Fruit fly (Drosophila melanogaster) whole organism, adult: Measurements from ENCODE around the gene CG14142.
A peak's percentile ranks its signal among the peaks of the same experiment; 100 is the strongest.

Experiments used
- CG11617 ChIP-seq: fragments of 200-800 bp; sonication (Bioruptor generic); optimal IDR thresholded peaks from 2 replicates; lab custom pipeline; 2017; ENCODE audit warnings: mild to moderate bottlenecking, missing biosample characterization, missing genetic modification reagents, missing genetic modification characterization
- CG12768 ChIP-seq: fragments of 200-800 bp; sonication (Bioruptor generic); optimal IDR thresholded peaks from 2 replicates; lab custom pipeline; 2017; ENCODE audit warnings: missing biosample characterization, missing genetic modification characterization, mild to moderate bottlenecking, moderate library complexity, missing genetic modification reagents
- CG14711 ChIP-seq: fragments of 200-800 bp; sonication (Bioruptor generic); optimal IDR thresholded peaks from 2 replicates; lab custom pipeline; 2018; ENCODE audit warnings: missing biosample characterization, mild to moderate bottlenecking, missing genetic modification characterization, moderate library complexity
- CG1620 ChIP-seq: fragments of 200-800 bp; sonication (Bioruptor generic); optimal IDR thresholded peaks from 2 replicates; lab custom pipeline; 2016; ENCODE audit warnings: missing biosample characterization, missing genetic modification characterization
- CG33017 ChIP-seq: fragments of 200-800 bp; sonication (Bioruptor generic); optimal IDR thresholded peaks from 2 replicates; lab custom pipeline; 2018; ENCODE audit warnings: missing biosample characterization, mild to moderate bottlenecking, missing genetic modification characterization, moderate library complexity
- CG5204 ChIP-seq: fragments of 200-800 bp; sonication (Bioruptor generic); optimal IDR thresholded peaks from 2 replicates; lab custom pipeline; 2016; ENCODE audit warnings: missing biosample characterization, missing genetic modification characterization
- CG7045 ChIP-seq: fragments of 200-800 bp; sonication (Bioruptor generic); optimal IDR thresholded peaks from 2 replicates; lab custom pipeline; 2017; ENCODE audit warnings: missing biosample characterization, mild to moderate bottlenecking, missing genetic modification characterization
- CG7101 ChIP-seq: fragments of 200-800 bp; sonication (Bioruptor generic); optimal IDR thresholded peaks from 2 replicates; lab custom pipeline; 2018; ENCODE audit warnings: missing biosample characterization, mild to moderate bottlenecking, missing genetic modification characterization, moderate library complexity
- Clk ChIP-seq: fragments of 200-800 bp; sonication (Bioruptor generic); optimal IDR thresholded peaks from 2 replicates; lab custom pipeline; 2017; ENCODE audit warnings: missing biosample characterization, missing genetic modification characterization
- Crg-1 ChIP-seq: fragments of 200-800 bp; sonication (Bioruptor generic); optimal IDR thresholded peaks from 2 replicates; lab custom pipeline; 2016; ENCODE audit warnings: missing biosample characterization, missing genetic modification characterization
- Hr96 ChIP-seq: fragments of 200-800 bp; sonication (Bioruptor generic); optimal IDR thresholded peaks from 2 replicates; lab custom pipeline; 2016; ENCODE audit warnings: missing biosample characterization, missing genetic modification characterization
- Mnt ChIP-seq: fragments of 200-800 bp; sonication (Bioruptor generic); optimal IDR thresholded peaks from 2 replicates; lab custom pipeline; 2016; ENCODE audit warnings: missing biosample characterization, mild to moderate bottlenecking, missing genetic modification characterization
- bab1 ChIP-seq: fragments of 200-800 bp; sonication (Bioruptor generic); optimal IDR thresholded peaks from 3 replicates; lab custom pipeline; 2019; ENCODE audit warnings: missing biosample characterization, mild to moderate bottlenecking, missing genetic modification characterization, moderate library complexity
- cic ChIP-seq: fragments of 200-800 bp; sonication (Bioruptor generic); optimal IDR thresholded peaks from 2 replicates; lab custom pipeline; 2017; ENCODE audit warnings: missing biosample characterization, mild to moderate bottlenecking, missing genetic modification characterization, moderate library complexity
- cnc ChIP-seq, 2 experiments: fragments of >200 bp; optimal IDR thresholded peaks; 2 replicates each; lab custom pipeline; 2017
- kay ChIP-seq: fragments of 200-800 bp; sonication (Bioruptor generic); peaks from one replicate; lab custom pipeline; 2016; ENCODE audit warnings: missing biosample characterization, missing genetic modification characterization, borderline replicate concordance
- ovo ChIP-seq: fragments of 200-800 bp; sonication (Bioruptor generic); optimal IDR thresholded peaks from 2 replicates; lab custom pipeline; 2016; ENCODE audit warnings: missing biosample characterization, missing genetic modification characterization
- pad ChIP-seq: fragments of 200-800 bp; sonication (Bioruptor generic); optimal IDR thresholded peaks from 3 replicates; lab custom pipeline; 2017; ENCODE audit warnings: missing biosample characterization, missing genetic modification characterization, mild to moderate bottlenecking, moderate library complexity, missing genetic modification reagents
- tj ChIP-seq: fragments of 200-800 bp; sonication (Bioruptor generic); optimal IDR thresholded peaks from 3 replicates; lab custom pipeline; 2017; ENCODE audit warnings: missing biosample characterization, mild to moderate bottlenecking, missing genetic modification characterization, moderate library complexity
- toe ChIP-seq: fragments of 200-800 bp; sonication (Bioruptor generic); optimal IDR thresholded peaks from 2 replicates; lab custom pipeline; 2016; ENCODE audit warnings: missing biosample characterization, missing genetic modification characterization

CG14142 gene

dm6 chr3L:11197291-11198021 is 24.1 kb downstream of the CG14142 start, which contains the start of gene GlcAT-P:
Gene GlcAT-P (minus strand): TSS chr3L:11197536.
- peak; percentile 19 for TF ChIP-seq kay (GFP tag; lab: Kevin White, UChicago)
- peak; percentile 27 for TF ChIP-seq CG5204
- TF ChIP-seq ovo (GFP tag; lab: Kevin White, UChicago): no peak
- TF ChIP-seq CG12768 (GFP tag; lab: Kevin White, UChicago): no peak
- TF ChIP-seq Mnt: no peak
- TF ChIP-seq Clk (GFP tag; lab: Kevin White, UChicago): peak; percentile 11
- peak; percentile 59 for TF ChIP-seq pad (GFP tag; lab: Kevin White, UChicago)
- peak; percentile 81 for TF ChIP-seq CG7101 (tag; lab: Kevin White, UChicago)
- TF ChIP-seq toe (GFP tag; lab: Kevin White, UChicago): no peak
- no peak for TF ChIP-seq cic
- no peak for TF ChIP-seq cnc (optimal IDR thresholded peaks at IDR 0.05; lab: Kevin White, UChicago)
- no peak for TF ChIP-seq CG1620 (GFP tag; lab: Kevin White, UChicago)
- TF ChIP-seq tj (GFP tag; lab: Kevin White, UChicago): no peak
- peak; percentile 78 for TF ChIP-seq CG7045 (GFP tag; lab: Kevin White, UChicago)
- no peak for TF ChIP-seq Crg-1 (GFP tag; lab: Kevin White, UChicago)
- no peak for TF ChIP-seq Hr96
- TF ChIP-seq CG11617: peak; percentile 71
- peak; percentile 54 for TF ChIP-seq bab1 (GFP tag; lab: Kevin White, UChicago)
- TF ChIP-seq CG14711 (tag; lab: Kevin White, UChicago): peak; percentile 79
- TF ChIP-seq CG33017 (tag; lab: Kevin White, UChicago): peak; percentile 83

dm6 chr3L:11198375-11198774 is 25.1 kb downstream of the CG14142 start:
- TF ChIP-seq CG33017 (tag; lab: Kevin White, UChicago): no peak
- no peak for TF ChIP-seq CG5204
- TF ChIP-seq ovo (GFP tag; lab: Kevin White, UChicago): no peak
- no peak for TF ChIP-seq kay (GFP tag; lab: Kevin White, UChicago)
- no peak for TF ChIP-seq bab1 (GFP tag; lab: Kevin White, UChicago)
- no peak for TF ChIP-seq Mnt
- no peak for TF ChIP-seq cnc (optimal IDR thresholded peaks at IDR 0.05; lab: Kevin White, UChicago)
- no peak for TF ChIP-seq CG14711 (tag; lab: Kevin White, UChicago)
- TF ChIP-seq CG7101 (tag; lab: Kevin White, UChicago): no peak
- no peak for TF ChIP-seq CG7045 (GFP tag; lab: Kevin White, UChicago)
- TF ChIP-seq toe (GFP tag; lab: Kevin White, UChicago): no peak
- no peak for TF ChIP-seq Hr96
- TF ChIP-seq CG1620 (GFP tag; lab: Kevin White, UChicago): no peak
- no peak for TF ChIP-seq cic
- TF ChIP-seq CG11617: no peak
- TF ChIP-seq Crg-1 (GFP tag; lab: Kevin White, UChicago): no peak
- no peak for TF ChIP-seq CG12768 (GFP tag; lab: Kevin White, UChicago)

- TF ChIP-seq CG33017 (tag; lab: Kevin White, UChicago) (no peak), CG7045 (GFP tag; lab: Kevin White, UChicago) (no peak), cic (no peak), CG5204 (no peak), CG12768 (GFP tag; lab: Kevin White, UChicago) (no peak), CG7101 (tag; lab: Kevin White, UChicago) (no peak), tj (GFP tag; lab: Kevin White, UChicago) (no peak), Hr96 (no peak), CG1620 (GFP tag; lab: Kevin White, UChicago) (no peak), cnc (optimal IDR thresholded peaks at IDR 0.05; lab: Kevin White, UChicago) (no peak), Mnt (no peak), bab1 (GFP tag; lab: Kevin White, UChicago) (no peak), kay (GFP tag; lab: Kevin White, UChicago) (no peak), Clk (GFP tag; lab: Kevin White, UChicago) (no peak), ovo (GFP tag; lab: Kevin White, UChicago) (no peak), CG14711 (tag; lab: Kevin White, UChicago) (no peak)
Measured at dm6 chr3L:11199320-11199719, 26.0 kb downstream of the CG14142 start, which contains the start of gene CG7607. Gene CG7607 (plus strand): TSS chr3L:11199620.

- TF ChIP-seq kay (GFP tag; lab: Kevin White, UChicago) (no peak), Hr96 (no peak), pad (GFP tag; lab: Kevin White, UChicago) (no peak), ovo (GFP tag; lab: Kevin White, UChicago) (no peak), Crg-1 (GFP tag; lab: Kevin White, UChicago) (no peak), cnc (optimal IDR thresholded peaks at IDR 0.05; lab: Kevin White, UChicago) (no peak), tj (GFP tag; lab: Kevin White, UChicago) (no peak), bab1 (GFP tag; lab: Kevin White, UChicago) (no peak), CG7101 (tag; lab: Kevin White, UChicago) (no peak), CG7045 (GFP tag; lab: Kevin White, UChicago) (no peak), Mnt (no peak), Clk (GFP tag; lab: Kevin White, UChicago) (no peak), CG12768 (GFP tag; lab: Kevin White, UChicago) (no peak), CG33017 (tag; lab: Kevin White, UChicago) (no peak), CG1620 (GFP tag; lab: Kevin White, UChicago) (no peak), CG14711 (tag; lab: Kevin White, UChicago) (no peak), toe (GFP tag; lab: Kevin White, UChicago) (no peak)
Measured at dm6 chr3L:11201051-11201450, 27.7 kb downstream of the CG14142 start, which contains the start of gene nkt. Gene nkt (plus strand): TSS chr3L:11201351.

dm6 chr3L:11203820-11204449 is 30.6 kb downstream of the CG14142 start:
- peak; percentile 96 for TF ChIP-seq tj (GFP tag; lab: Kevin White, UChicago)
- no peak for TF ChIP-seq CG12768 (GFP tag; lab: Kevin White, UChicago)
